Worm (Caenorhabditis elegans) whole organism, young adult: Measurements from ENCODE around the gene efk-1.

Experiments used
- B0261.1 ChIP-seq: sonication (generic microtip); optimal IDR thresholded peaks from 2 replicates; lab custom pipeline; 2016; ENCODE audit warnings: mild to moderate bottlenecking, missing genetic modification characterization, moderate library complexity, missing compliant biosample characterization
- F23B12.7 ChIP-seq: sonication (generic microtip); optimal IDR thresholded peaks from 2 replicates; lab custom pipeline; 2017; ENCODE audit warnings: missing genetic modification characterization, mild to moderate bottlenecking, missing compliant biosample characterization, antibody characterized with exemption, moderate library complexity; ENCODE audit not compliant: insufficient read depth
- F52B5.7 ChIP-seq: sonication (generic microtip); optimal IDR thresholded peaks from 2 replicates; lab custom pipeline; 2016; ENCODE audit warnings: mild to moderate bottlenecking, missing genetic modification characterization, missing compliant biosample characterization
- K12H6.12 ChIP-seq: fragments of 200-800 bp; sonication (Bioruptor generic); optimal IDR thresholded peaks from 2 replicates; lab custom pipeline; 2018; ENCODE audit warnings: mild to moderate bottlenecking, missing genetic modification characterization, missing compliant biosample characterization
- akir-1 ChIP-seq: fragments of 200-800 bp; sonication (Bioruptor generic); optimal IDR thresholded peaks from 2 replicates; lab custom pipeline; 2018; ENCODE audit warnings: mild to moderate bottlenecking, missing genetic modification characterization, moderate library complexity, missing compliant biosample characterization
- aptf-2 ChIP-seq: fragments of 200-800 bp; sonication (Bioruptor generic); conservative IDR thresholded peaks from 2 replicates; pipeline ENCODE4 v1.3.6; 2022; ENCODE audit warnings: missing genetic modification reagents, missing genetic modification characterization, missing compliant biosample characterization
- athp-1 ChIP-seq: sonication (generic microtip); optimal IDR thresholded peaks from 2 replicates; lab custom pipeline; 2017; ENCODE audit warnings: mild to moderate bottlenecking, missing genetic modification characterization, missing compliant biosample characterization
- bed-1 ChIP-seq: fragments of 200-800 bp; sonication (Bioruptor generic); IDR thresholded peaks from 2 replicates; pipeline ENCODE4 v1.3.6; 2022; ENCODE audit warnings: missing genetic modification reagents, missing genetic modification characterization, missing compliant biosample characterization
- bed-2 ChIP-seq: fragments of 200-800 bp; sonication (Bioruptor generic); IDR thresholded peaks from 2 replicates; pipeline ENCODE4 v1.3.6; 2022; ENCODE audit warnings: missing genetic modification reagents, missing genetic modification characterization, missing compliant biosample characterization
- cebp-1 ChIP-seq, 2 experiments: fragments of 200-800 bp in 1 of 2; sonication (Bioruptor generic) in 1 of 2; sonication (generic microtip) in 1 of 2; IDR thresholded peaks in 1 of 2; optimal IDR thresholded peaks in 1 of 2; 2 replicates each; pipeline versions ENCODE4 v1.3.6 to Lab custom; 2017 to 2022; ENCODE audit warnings: missing compliant biosample characterization in 2 of 2, missing genetic modification characterization in 2 of 2, mild to moderate bottlenecking in 1 of 2, missing genetic modification reagents in 1 of 2, moderate library complexity in 1 of 2
- ceh-100 ChIP-seq: fragments of 200-800 bp; sonication (Bioruptor generic); IDR thresholded peaks from 2 replicates; pipeline ENCODE4 v1.3.6; 2022; ENCODE audit warnings: missing genetic modification reagents, missing genetic modification characterization, missing compliant biosample characterization
- ceh-27 ChIP-seq: fragments of 200-800 bp; sonication (Bioruptor generic); optimal IDR thresholded peaks from 2 replicates; lab custom pipeline; 2018; ENCODE audit warnings: mild to moderate bottlenecking, missing genetic modification characterization, moderate library complexity, missing compliant biosample characterization
- ceh-91 ChIP-seq: fragments of 200-800 bp; sonication (Bioruptor generic); IDR thresholded peaks from 2 replicates; pipeline ENCODE4 v1.3.6; 2022; ENCODE audit warnings: missing genetic modification reagents, missing genetic modification characterization, missing compliant biosample characterization
- chd-7 ChIP-seq: sonication (generic microtip); optimal IDR thresholded peaks from 2 replicates; lab custom pipeline; 2016; ENCODE audit warnings: mild to moderate bottlenecking, missing genetic modification characterization, moderate library complexity, missing compliant biosample characterization
- dox-1 ChIP-seq: fragments of 200-800 bp; sonication (Bioruptor generic); IDR thresholded peaks from 2 replicates; pipeline ENCODE4 v1.3.6; 2022; ENCODE audit warnings: missing genetic modification reagents, missing genetic modification characterization, missing compliant biosample characterization
- efl-1 ChIP-seq: fragments of 150-350 bp; optimal IDR thresholded peaks from 2 replicates; lab custom pipeline; 2014; ENCODE audit warnings: missing biosample characterization, missing genetic modification reagents, missing genetic modification characterization
- egrh-3 ChIP-seq: fragments of 200-800 bp; sonication (Bioruptor generic); IDR thresholded peaks from 2 replicates; pipeline ENCODE4 v1.3.6; 2022; ENCODE audit warnings: missing genetic modification reagents, missing genetic modification characterization, missing compliant biosample characterization
- ekl-4 ChIP-seq: fragments of 200-800 bp; sonication (Bioruptor generic); IDR thresholded peaks from 2 replicates; pipeline ENCODE4 v1.3.6; 2022; ENCODE audit warnings: missing genetic modification reagents, missing genetic modification characterization, missing compliant biosample characterization
- ets-4 ChIP-seq: fragments of 200-800 bp; sonication (Bioruptor generic); optimal IDR thresholded peaks from 2 replicates; lab custom pipeline; 2018; ENCODE audit warnings: mild to moderate bottlenecking, missing genetic modification characterization, missing compliant biosample characterization
- gei-17 ChIP-seq: fragments of 200-800 bp; sonication (Bioruptor generic); optimal IDR thresholded peaks from 2 replicates; lab custom pipeline; 2018; ENCODE audit warnings: mild to moderate bottlenecking, missing genetic modification characterization, missing compliant biosample characterization
- hmg-1.2 ChIP-seq: fragments of 200-800 bp; sonication (Bioruptor generic); IDR thresholded peaks from 2 replicates; pipeline ENCODE4 v1.3.6; 2022; ENCODE audit warnings: missing genetic modification reagents, missing genetic modification characterization, missing compliant biosample characterization
- hrde-1 ChIP-seq: sonication (generic microtip); optimal IDR thresholded peaks from 2 replicates; lab custom pipeline; 2016; ENCODE audit warnings: missing genetic modification characterization, mild to moderate bottlenecking, missing compliant biosample characterization, moderate library complexity, missing genotype, missing genetic modification reagents, borderline replicate concordance
- hsf-1 ChIP-seq: fragments of 200-800 bp; sonication (Bioruptor generic); IDR thresholded peaks from 2 replicates; pipeline ENCODE4 v1.3.6; 2022; ENCODE audit warnings: missing genetic modification reagents, missing genetic modification characterization, missing compliant biosample characterization
- lin-35 ChIP-seq, 3 experiments: fragments of 150-350 bp in 2 of 3; sonication (generic microtip) in 1 of 3; optimal IDR thresholded peaks; 2 replicates each; lab custom pipeline; 2014 to 2018; ENCODE audit warnings: missing biosample characterization in 3 of 3, missing genetic modification characterization in 3 of 3, missing genetic modification reagents in 3 of 3
- lsy-27 ChIP-seq: sonication (generic microtip); optimal IDR thresholded peaks from 2 replicates; lab custom pipeline; 2017; ENCODE audit warnings: missing genetic modification characterization, mild to moderate bottlenecking, missing compliant biosample characterization, antibody characterized with exemption, missing genotype, borderline replicate concordance; ENCODE audit not compliant: insufficient read depth
- madf-3 ChIP-seq: fragments of 200-800 bp; sonication (Bioruptor generic); IDR thresholded peaks from 2 replicates; pipeline ENCODE4 v1.3.6; 2022; ENCODE audit warnings: missing genetic modification reagents, missing genetic modification characterization, missing compliant biosample characterization
- nfyb-1 ChIP-seq: fragments of 200-800 bp; sonication (Bioruptor generic); IDR thresholded peaks from 2 replicates; pipeline ENCODE4 v1.3.6; 2022; ENCODE audit warnings: missing genetic modification reagents, missing genetic modification characterization, missing compliant biosample characterization
- nhr-80 ChIP-seq: sonication (generic microtip); optimal IDR thresholded peaks from 2 replicates; lab custom pipeline; 2016; ENCODE audit warnings: missing genetic modification characterization, missing compliant biosample characterization
- nhr-90 ChIP-seq: sonication (generic microtip); optimal IDR thresholded peaks from 2 replicates; lab custom pipeline; 2016; ENCODE audit warnings: missing genotype, mild to moderate bottlenecking, missing genetic modification characterization, missing compliant biosample characterization
- rec-8 ChIP-seq, 2 experiments: sonication (generic microtip); optimal IDR thresholded peaks; 2 replicates each; lab custom pipeline; 2016; ENCODE audit warnings: mild to moderate bottlenecking in 2 of 2, missing genetic modification characterization in 2 of 2, missing genetic modification reagents in 2 of 2, missing genotype in 2 of 2, missing biosample characterization in 1 of 2, missing compliant biosample characterization in 1 of 2, moderate library complexity in 1 of 2
- rpc-1 ChIP-seq, 2 experiments: fragments of 150-350 bp in 1 of 2; sonication (generic microtip) in 1 of 2; optimal IDR thresholded peaks; 2 replicates each; lab custom pipeline; 2014 to 2018; ENCODE audit warnings: missing biosample characterization in 1 of 2, missing genetic modification characterization in 1 of 2, missing genetic modification reagents in 1 of 2, missing genotype in 1 of 2
- tbp1 ChIP-seq: fragments of 200-800 bp; sonication (Bioruptor generic); optimal IDR thresholded peaks from 2 replicates; lab custom pipeline; 2018; ENCODE audit warnings: mild to moderate bottlenecking, missing genetic modification characterization, missing compliant biosample characterization
- tlf-1 ChIP-seq: fragments of 200-800 bp; sonication (Bioruptor generic); optimal IDR thresholded peaks from 2 replicates; lab custom pipeline; 2018; ENCODE audit warnings: mild to moderate bottlenecking, missing genetic modification characterization, missing compliant biosample characterization
- unc-130 ChIP-seq: sonication (generic microtip); optimal IDR thresholded peaks from 2 replicates; lab custom pipeline; 2016; ENCODE audit warnings: missing genetic modification reagents, missing genetic modification characterization, missing compliant biosample characterization
- zfh-2 ChIP-seq: fragments of 200-800 bp; sonication (Bioruptor generic); conservative IDR thresholded peaks from 2 replicates; pipeline ENCODE4 v1.3.6; 2022; ENCODE audit warnings: missing genetic modification reagents, missing genetic modification characterization, missing compliant biosample characterization
- ztf-26 ChIP-seq: sonication (generic microtip); optimal IDR thresholded peaks from 2 replicates; lab custom pipeline; 2017; ENCODE audit warnings: missing genetic modification characterization, missing compliant biosample characterization

efk-1 gene

ce11 chrIII:6173020-6173597, 4.8 kb upstream of the efk-1 start, which contains the start of the genes abcf-3 and F42A10.5 (continued):
- no peak for TF ChIP-seq madf-3 (GFP tag; lab: Robert Waterston, UW)

DNA sequence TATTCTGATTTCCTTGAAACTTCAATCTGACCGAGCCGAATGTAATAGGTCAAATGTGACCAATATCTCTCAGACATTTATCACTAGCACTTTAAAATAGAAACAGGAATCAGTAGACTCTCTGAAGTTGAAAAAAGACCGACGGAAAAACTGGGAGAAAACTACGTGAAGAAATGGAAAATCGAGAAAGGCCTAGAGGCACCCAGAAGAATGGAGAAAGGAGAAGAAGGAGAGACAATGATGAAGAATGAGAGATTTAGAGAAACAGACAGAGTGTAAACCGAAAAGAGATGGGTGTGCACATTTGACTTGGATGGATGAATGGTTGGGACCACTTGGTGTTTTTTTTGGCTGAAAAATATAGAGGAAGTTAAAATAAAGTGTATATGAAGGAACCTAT, 1.7 kb upstream of the efk-1 start:
- peak in 1 of 3 experiments; percentile 30 for TF ChIP-seq lin-35 (GFP tag; optimal IDR thresholded peaks at IDR 0.05; lab: Kevin White, UChicago)
- TF ChIP-seq F23B12.7 (tag; lab: Kevin White, UChicago) = no peak
- TF ChIP-seq hsf-1 = peak; percentile 84
- TF ChIP-seq dox-1 (GFP tag; lab: Robert Waterston, UW) = peak; percentile 7; the same call in 1 of the 2 replicates
- TF ChIP-seq B0261.1 (tag; lab: Kevin White, UChicago) = no peak
- no peak for TF ChIP-seq bed-2 (GFP tag; lab: Robert Waterston, UW)
- TF ChIP-seq hmg-1.2 (GFP tag; lab: Robert Waterston, UW) = peak; percentile 95
- TF ChIP-seq nfyb-1 (GFP tag; lab: Robert Waterston, UW) = no peak
- TF ChIP-seq ceh-91 (GFP tag; lab: Robert Waterston, UW) = no peak
- TF ChIP-seq nhr-90 (tag; lab: Kevin White, UChicago) = no peak
- 0 out of 2 replicates have a peak, but pooled peaks have one; percentile 20 for TF ChIP-seq egrh-3 (GFP tag; lab: Robert Waterston, UW)
- TF ChIP-seq nhr-80 (tag; lab: Kevin White, UChicago) = no peak
- peak; percentile 12 for TF ChIP-seq K12H6.12 (tag; lab: Kevin White, UChicago)
- no peak for TF ChIP-seq lsy-27 (tag; lab: Kevin White, UChicago)
- no peak for TF ChIP-seq hrde-1 (tag; lab: Kevin White, UChicago)
- peak; percentile 4 for TF ChIP-seq tbp1
- TF ChIP-seq ceh-100 (GFP tag; lab: Robert Waterston, UW) = no peak
- no peak for TF ChIP-seq bed-1 (GFP tag; lab: Robert Waterston, UW)
- TF ChIP-seq chd-7 = peak; percentile 14
- TF ChIP-seq cebp-1 (GFP tag; IDR thresholded peaks at IDR 0.05; lab: Robert Waterston, UW) = no peak
- peak; percentile 24 for TF ChIP-seq cebp-1 (tag; optimal IDR thresholded peaks at IDR 0.05; lab: Kevin White, UChicago)
- no peak for TF ChIP-seq akir-1 (GFP tag; lab: Kevin White, UChicago)
- TF ChIP-seq F52B5.7 (tag; lab: Kevin White, UChicago) = no peak
- TF ChIP-seq gei-17 (GFP tag; lab: Kevin White, UChicago) = no peak
- TF ChIP-seq zfh-2 (GFP tag; lab: Robert Waterston, UW) = no peak
- no peak for TF ChIP-seq aptf-2
- peak; percentile 51 for TF ChIP-seq rpc-1 (optimal IDR thresholded peaks at IDR 0.05; lab: Kevin White, UChicago)
- TF ChIP-seq rpc-1 (tag; optimal IDR thresholded peaks at IDR 0.05; lab: Kevin White, UChicago) = no peak
- no peak for TF ChIP-seq ekl-4 (GFP tag; lab: Robert Waterston, UW)

DNA sequence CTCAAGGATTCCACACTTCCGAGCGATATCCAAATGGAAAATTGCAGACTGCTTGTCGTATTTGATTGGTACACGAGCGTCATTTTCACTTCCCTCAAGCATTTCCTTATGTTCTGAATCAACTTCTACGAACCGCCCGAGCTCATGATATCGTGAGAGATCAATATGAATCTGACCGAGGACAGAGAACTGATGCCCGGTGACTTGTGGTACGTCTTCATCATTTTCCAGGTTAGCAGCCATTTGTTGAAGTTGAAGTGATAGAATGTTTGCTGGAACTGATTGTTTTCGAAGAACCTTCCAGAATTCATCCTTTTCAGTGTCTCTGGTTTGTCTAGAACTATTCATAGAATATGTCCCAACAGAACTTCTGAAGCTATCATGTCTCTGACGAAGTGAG, 1.7 kb downstream of the efk-1 start:
- TF ChIP-seq rec-8 (tag; optimal IDR thresholded peaks at IDR 0.05; lab: Kevin White, UChicago) = no peak
- TF ChIP-seq nfyb-1 (GFP tag; lab: Robert Waterston, UW) = peak; percentile 20; the same call in 1 of the 2 replicates
- no peak for TF ChIP-seq tlf-1 (GFP tag; lab: Kevin White, UChicago)
- no peak for TF ChIP-seq cebp-1 (GFP tag; IDR thresholded peaks at IDR 0.05; lab: Robert Waterston, UW)
- TF ChIP-seq cebp-1 (tag; optimal IDR thresholded peaks at IDR 0.05; lab: Kevin White, UChicago) = no peak

- TF ChIP-seq lin-35 (GFP tag; optimal IDR thresholded peaks at IDR 0.05; lab: Kevin White, UChicago) (no peak), ztf-26 (tag; lab: Kevin White, UChicago) (peak; percentile 3), athp-1 (no peak), efl-1 (GFP tag; lab: Kevin White, UChicago) (no peak), unc-130 (GFP tag; lab: Kevin White, UChicago) (no peak), nfyb-1 (GFP tag; lab: Robert Waterston, UW) (no peak), chd-7 (peak; percentile 7), ceh-91 (GFP tag; lab: Robert Waterston, UW) (no peak), ets-4 (GFP tag; lab: Kevin White, UChicago) (no peak), ceh-27 (GFP tag; lab: Kevin White, UChicago) (no peak), ekl-4 (GFP tag; lab: Robert Waterston, UW) (peak; percentile 9; the same call in 1 of the 2 replicates)
These were observed 3.1 kb downstream of the efk-1 start for ce11 chrIII:6165240-6165639.
